Worm (Caenorhabditis elegans) whole organism, L4/young adult: ENCODE data around the gene znf-593.
A peak's percentile ranks its signal among the peaks of the same experiment; 100 is the strongest.

Experiments used
- W03F9.2 ChIP-seq: fragments of 150-350 bp; optimal IDR thresholded peaks from 2 replicates; lab custom pipeline; 2014; ENCODE audit warnings: missing biosample characterization, missing genetic modification characterization
- dao-5 ChIP-seq: sonication (generic microtip); optimal IDR thresholded peaks from 2 replicates; lab custom pipeline; 2016; ENCODE audit warnings: missing genotype, missing genetic modification characterization, moderate library complexity, missing compliant biosample characterization
- him-1 ChIP-seq: sonication (generic microtip); optimal IDR thresholded peaks from 2 replicates; lab custom pipeline; 2016; ENCODE audit warnings: missing genotype, missing genetic modification reagents, missing genetic modification characterization, missing compliant biosample characterization

znf-593 gene

DNA sequence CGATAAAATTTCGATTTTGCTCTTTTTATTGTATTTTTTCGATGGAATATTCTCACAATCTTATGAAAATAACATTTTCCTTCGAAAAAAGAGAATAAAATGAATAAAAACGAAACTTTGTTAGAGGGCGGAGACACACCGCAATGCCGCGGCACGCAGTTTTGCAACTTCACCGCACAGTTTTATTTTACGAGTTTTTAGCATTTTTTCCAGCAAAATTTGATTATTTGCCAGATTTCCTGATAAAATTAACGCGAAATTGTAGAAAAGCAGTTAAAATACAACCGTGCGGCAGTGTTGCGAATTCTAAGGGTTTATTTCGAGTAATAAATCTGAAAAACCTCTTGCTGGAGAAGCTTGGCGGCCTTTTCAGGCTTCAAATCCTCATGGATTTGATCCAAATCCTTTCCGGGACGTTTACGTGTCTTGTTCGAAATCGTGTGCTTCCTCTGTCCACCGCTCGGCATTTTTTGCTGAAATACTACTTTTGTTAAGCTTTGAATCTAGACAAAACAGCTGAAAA lies at the start of gene znf-593:
znf-593 (minus strand) TSS at position 473 of the 523 bp plus-strand sequence.
- TF ChIP-seq him-1 (tag; lab: Kevin White, UChicago) (no peak), W03F9.2 (tag; lab: Kevin White, UChicago) (no peak), dao-5 (tag; lab: Kevin White, UChicago) (no peak)

DNA sequence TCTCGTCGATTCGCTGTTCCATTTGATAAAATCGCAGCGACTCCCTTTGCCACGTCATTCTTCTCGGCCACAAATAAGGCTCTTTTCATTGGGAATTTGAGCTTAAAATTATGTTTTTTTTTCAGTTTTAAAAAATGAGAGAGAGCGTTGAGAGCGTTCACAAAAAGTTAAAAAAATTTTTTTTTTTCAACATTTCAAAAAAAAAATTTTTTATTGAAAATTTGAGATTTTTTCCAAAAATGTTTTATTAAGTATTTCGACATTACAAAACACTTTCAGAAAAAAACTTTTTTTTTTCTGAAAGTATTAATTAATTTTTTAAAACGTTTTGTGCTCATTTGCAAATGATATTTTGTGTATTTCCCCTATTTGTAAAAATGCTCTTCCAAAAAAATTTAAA lies 41.6 kb upstream of the znf-593 start, which contains the start of gene top-3:
top-3 (minus strand) TSS at position 101 of the 400 bp plus-strand sequence.
- no peak for TF ChIP-seq W03F9.2 (tag; lab: Kevin White, UChicago)
- TF ChIP-seq dao-5 (tag; lab: Kevin White, UChicago), result no peak
- no peak for TF ChIP-seq him-1 (tag; lab: Kevin White, UChicago)

DNA sequence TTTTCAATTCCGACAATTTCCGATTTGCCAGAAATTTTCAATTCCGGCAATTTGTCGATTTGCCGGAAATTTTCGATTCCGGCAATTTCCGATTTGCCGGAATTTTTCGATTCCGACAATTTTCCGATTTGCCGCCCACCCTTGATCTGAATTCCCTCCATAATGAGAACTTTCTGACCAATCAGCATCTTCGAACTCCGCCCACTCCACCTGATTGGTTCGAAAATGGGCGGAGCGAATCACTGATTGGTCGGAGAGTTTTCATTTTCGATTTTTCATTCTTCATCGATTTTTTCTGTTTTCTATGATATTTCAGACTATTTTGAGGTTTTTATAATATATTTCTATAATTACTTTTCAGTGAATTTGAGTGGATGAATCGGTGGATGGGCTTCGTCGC lies 35.6 kb upstream of the znf-593 start:
- TF ChIP-seq him-1 (tag; lab: Kevin White, UChicago), result no peak
- no peak for TF ChIP-seq W03F9.2 (tag; lab: Kevin White, UChicago)
- no peak for TF ChIP-seq dao-5 (tag; lab: Kevin White, UChicago)

DNA sequence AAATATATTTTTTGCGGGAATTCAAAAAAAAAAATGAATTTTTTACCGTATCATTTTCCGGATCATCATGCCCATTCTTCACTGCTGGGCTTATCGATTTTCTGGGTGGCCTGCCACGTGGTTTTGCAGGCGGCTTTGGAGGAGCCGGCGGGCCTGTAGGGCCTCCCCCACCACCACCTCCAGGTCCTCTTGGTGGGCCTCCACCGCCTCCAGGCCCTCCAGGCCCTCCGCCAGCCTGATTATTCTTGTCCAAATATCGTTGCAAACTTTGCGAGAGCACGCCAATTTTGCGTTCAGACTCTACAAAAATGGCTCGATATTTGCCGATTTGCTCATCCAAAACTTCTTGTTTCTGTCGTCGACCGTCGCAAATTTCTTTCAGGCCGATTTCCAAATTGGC lies 32.6 kb upstream of the znf-593 start:
- TF ChIP-seq him-1 (tag; lab: Kevin White, UChicago), result no peak
- TF ChIP-seq dao-5 (tag; lab: Kevin White, UChicago), result no peak
- TF ChIP-seq W03F9.2 (tag; lab: Kevin White, UChicago), result no peak

ce11 chrIII:11949276-11949879 lies 30.9 kb upstream of the znf-593 start:
- no peak for TF ChIP-seq W03F9.2 (tag; lab: Kevin White, UChicago)

DNA sequence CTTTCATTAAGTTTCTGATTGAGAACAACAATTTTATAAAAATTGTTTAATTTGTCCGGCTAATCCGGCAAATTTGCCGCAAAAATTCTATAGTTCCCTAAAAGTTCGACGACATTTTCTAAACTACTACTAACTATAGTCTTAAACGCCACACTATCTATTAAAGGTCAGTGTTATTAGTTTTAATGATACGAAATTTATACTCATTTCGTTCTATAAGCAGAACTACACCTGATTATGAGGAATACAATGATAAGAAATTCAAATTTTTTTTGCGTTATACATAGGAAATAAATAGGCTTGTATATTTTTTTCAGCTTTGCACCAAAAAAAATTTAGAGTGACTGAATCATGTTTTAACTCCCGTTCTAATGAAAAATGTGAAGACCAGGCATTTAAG lies 29.9 kb upstream of the znf-593 start:
- TF ChIP-seq dao-5 (tag; lab: Kevin White, UChicago), result no peak

DNA sequence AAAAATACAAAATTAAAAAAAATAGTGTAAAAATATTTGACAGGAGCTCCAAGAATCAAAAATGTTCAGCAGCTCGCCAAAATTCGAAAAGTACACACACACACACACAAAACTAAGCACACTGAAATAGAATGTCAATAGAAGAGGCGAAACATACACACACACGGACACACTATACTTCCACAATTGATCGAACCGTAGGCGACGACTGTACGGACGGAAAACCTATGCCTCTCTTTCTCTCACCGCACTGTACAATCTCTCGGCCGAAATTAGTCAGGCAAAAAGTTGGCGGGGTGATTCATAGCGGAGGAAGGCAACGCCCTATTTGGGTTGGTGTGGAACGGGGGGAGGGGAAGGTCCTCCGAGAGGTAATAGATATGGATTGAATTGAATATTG lies 29.0 kb upstream of the znf-593 start:
- TF ChIP-seq dao-5 (tag; lab: Kevin White, UChicago) (no peak), W03F9.2 (tag; lab: Kevin White, UChicago) (no peak), him-1 (tag; lab: Kevin White, UChicago) (no peak)

- no peak for TF ChIP-seq dao-5 (tag; lab: Kevin White, UChicago)
- TF ChIP-seq W03F9.2 (tag; lab: Kevin White, UChicago), result no peak
- TF ChIP-seq him-1 (tag; lab: Kevin White, UChicago), result no peak
Measured at ce11 chrIII:11946973-11947372, 28.5 kb upstream of the znf-593 start, which contains the start of gene Y56A3A.7. Y56A3A.7 (minus strand) TSS chrIII:11947019.

ce11 chrIII:11946062-11946749 lies 27.7 kb upstream of the znf-593 start:
- TF ChIP-seq dao-5 (tag; lab: Kevin White, UChicago), result no peak
- TF ChIP-seq W03F9.2 (tag; lab: Kevin White, UChicago), result peak; percentile 74
- TF ChIP-seq him-1 (tag; lab: Kevin White, UChicago), result peak; percentile 89

DNA sequence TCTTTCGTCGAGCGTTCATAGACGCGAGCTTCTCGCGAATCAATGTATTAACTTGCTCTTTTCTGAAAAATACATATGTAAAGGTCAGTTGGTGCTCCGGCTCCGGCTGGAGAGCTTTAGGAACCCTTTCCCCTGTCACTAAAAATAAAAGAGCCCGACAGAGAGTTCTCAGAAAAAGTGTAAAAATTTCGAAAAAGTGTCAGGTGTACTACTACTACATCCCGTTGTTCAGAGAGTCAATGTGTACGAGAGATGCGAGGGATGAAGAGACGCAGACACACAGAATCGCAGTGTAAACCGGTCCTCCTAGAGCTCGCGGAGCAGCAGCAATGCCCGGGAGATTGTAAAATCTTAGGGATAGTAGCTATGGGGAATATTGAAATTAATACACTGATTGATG lies 24.1 kb upstream of the znf-593 start:
- TF ChIP-seq W03F9.2 (tag; lab: Kevin White, UChicago) (no peak), him-1 (tag; lab: Kevin White, UChicago) (no peak), dao-5 (tag; lab: Kevin White, UChicago) (no peak)

- TF ChIP-seq him-1 (tag; lab: Kevin White, UChicago), result no peak
- no peak for TF ChIP-seq dao-5 (tag; lab: Kevin White, UChicago)
- TF ChIP-seq W03F9.2 (tag; lab: Kevin White, UChicago), result no peak
Measured at ce11 chrIII:11938525-11938924, 20.0 kb upstream of the znf-593 start.

DNA sequence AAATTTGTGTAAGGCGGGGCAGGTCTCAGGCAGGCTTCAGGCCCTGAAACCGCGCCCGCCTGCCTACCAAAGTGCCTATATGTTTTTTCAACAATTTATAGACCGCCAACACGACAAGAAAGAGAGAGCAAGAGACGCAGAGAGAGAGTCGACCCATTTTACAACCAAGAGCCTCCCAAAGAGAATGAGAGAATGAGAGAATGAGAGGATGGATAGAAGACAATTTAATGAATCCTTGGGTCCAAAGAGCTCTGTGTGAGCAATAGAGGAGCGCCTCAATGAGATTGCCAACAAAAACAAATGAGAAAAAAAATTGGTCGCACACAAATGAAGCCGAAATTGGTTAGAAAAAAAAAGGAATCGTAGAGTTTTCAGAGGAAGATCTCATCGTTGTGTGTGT lies 19.4 kb upstream of the znf-593 start:
- TF ChIP-seq dao-5 (tag; lab: Kevin White, UChicago) (no peak), him-1 (tag; lab: Kevin White, UChicago) (no peak), W03F9.2 (tag; lab: Kevin White, UChicago) (no peak)

DNA sequence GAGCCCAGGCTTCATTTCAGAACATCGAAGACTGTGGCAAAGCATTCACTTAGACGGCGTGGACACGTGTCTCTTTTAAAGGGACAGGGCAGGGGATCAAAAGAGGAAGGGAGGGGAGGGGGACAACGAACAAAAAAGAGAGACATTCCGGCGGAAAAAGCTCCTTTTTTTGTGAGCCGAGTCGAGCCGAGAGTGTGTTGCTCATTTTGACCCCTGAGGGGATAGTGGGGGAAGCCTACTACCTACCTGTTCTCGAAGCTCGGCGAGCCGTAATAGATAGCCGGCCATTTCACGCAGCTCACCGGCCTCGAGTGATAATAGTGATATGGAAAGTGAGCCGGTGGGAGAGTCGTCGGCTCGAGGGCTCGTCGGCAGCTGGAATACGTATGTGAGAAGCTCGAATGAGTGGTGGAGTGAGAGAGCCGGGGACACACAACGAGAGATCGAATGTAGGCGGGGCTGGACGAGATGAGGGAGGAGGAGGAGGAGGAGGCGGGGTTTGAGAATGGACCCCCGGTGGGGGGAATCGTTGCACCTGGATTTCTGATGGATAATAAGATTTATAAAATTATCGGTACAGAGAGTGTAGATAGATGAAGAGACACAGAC lies 18.3 kb upstream of the znf-593 start:
- no peak for TF ChIP-seq dao-5 (tag; lab: Kevin White, UChicago)
- no peak for TF ChIP-seq W03F9.2 (tag; lab: Kevin White, UChicago)
- no peak for TF ChIP-seq him-1 (tag; lab: Kevin White, UChicago)
